Worm (Caenorhabditis elegans) whole organism, L4 larva: ENCODE results near the gene C05D12.1.

Experiments used
- F10B5.3 ChIP-seq: sonication (generic microtip); optimal IDR thresholded peaks from 2 replicates; lab custom pipeline; 2016; ENCODE audit warnings: mild to moderate bottlenecking, missing genetic modification characterization, missing compliant biosample characterization
- F37D6.2 ChIP-seq: sonication (generic microtip); optimal IDR thresholded peaks from 2 replicates; lab custom pipeline; 2016; ENCODE audit warnings: mild to moderate bottlenecking, missing genetic modification characterization, missing compliant biosample characterization
- T20F7.1 ChIP-seq: fragments of 200-800 bp; sonication (Bioruptor generic); optimal IDR thresholded peaks from 2 replicates; lab custom pipeline; 2018; ENCODE audit warnings: mild to moderate bottlenecking, missing genetic modification characterization, missing compliant biosample characterization
- T26A8.4 ChIP-seq: fragments of 200-800 bp; sonication (Bioruptor generic); IDR thresholded peaks from 2 replicates; pipeline ENCODE4 v1.3.6; 2022; ENCODE audit warnings: missing genetic modification characterization, missing compliant biosample characterization
- Y105C5A.15 ChIP-seq: fragments of 200-800 bp; sonication (Bioruptor generic); IDR thresholded peaks from 2 replicates; pipeline ENCODE4 v1.3.6; 2022; ENCODE audit warnings: missing genetic modification characterization, missing compliant biosample characterization
- Y75B8A.6 ChIP-seq: fragments of 200-800 bp; sonication (Bioruptor generic); IDR thresholded peaks from 2 replicates; pipeline ENCODE4 v1.3.6; 2022; ENCODE audit warnings: missing genetic modification reagents, missing genetic modification characterization, missing compliant biosample characterization
- ZK546.5 ChIP-seq, 2 experiments: sonication (generic microtip); optimal IDR thresholded peaks; 2 replicates each; lab custom pipeline; 2017; ENCODE audit warnings: missing biosample characterization in 2 of 2, missing genetic modification characterization in 2 of 2
- aly-2 ChIP-seq: sonication (generic microtip); optimal IDR thresholded peaks from 2 replicates; lab custom pipeline; 2018; ENCODE audit warnings: missing biosample characterization, missing genetic modification characterization
- arid-1 ChIP-seq: fragments of 200-800 bp; sonication (Bioruptor generic); conservative IDR thresholded peaks from 2 replicates; pipeline ENCODE4 v1.3.6; 2022; ENCODE audit warnings: missing genetic modification reagents, missing genetic modification characterization, missing compliant biosample characterization
- attf-4 ChIP-seq: sonication (generic microtip); optimal IDR thresholded peaks from 3 replicates; lab custom pipeline; 2017; ENCODE audit warnings: missing biosample characterization, missing genetic modification characterization
- ceh-32 ChIP-seq: sonication (generic microtip); optimal IDR thresholded peaks from 2 replicates; lab custom pipeline; 2016; ENCODE audit warnings: mild to moderate bottlenecking, missing genetic modification characterization, missing compliant biosample characterization; ENCODE audit not compliant: poor library complexity
- ceh-44 ChIP-seq: fragments of 200-800 bp; sonication (Bioruptor generic); IDR thresholded peaks from 2 replicates; pipeline ENCODE4 v1.3.6; 2022; ENCODE audit warnings: missing genetic modification reagents, missing genetic modification characterization, missing compliant biosample characterization
- ceh-62 ChIP-seq: sonication (generic microtip); optimal IDR thresholded peaks from 2 replicates; lab custom pipeline; 2017; ENCODE audit warnings: missing biosample characterization, missing genetic modification characterization
- ces-1 ChIP-seq: fragments of 150-350 bp; sonication (generic microtip); optimal IDR thresholded peaks from 4 replicates; lab custom pipeline; 2014; ENCODE audit warnings: missing biosample characterization, missing genetic modification reagents, missing genetic modification characterization
- ctbp-1 ChIP-seq: fragments of 200-800 bp; sonication (Bioruptor generic); IDR thresholded peaks from 2 replicates; pipeline ENCODE4 v1.3.6; 2022; ENCODE audit warnings: missing genetic modification reagents, missing genetic modification characterization, missing compliant biosample characterization
- daf-12 ChIP-seq: fragments of 150-350 bp; optimal IDR thresholded peaks from 2 replicates; lab custom pipeline; 2014; ENCODE audit warnings: missing biosample characterization, missing genetic modification reagents, missing genetic modification characterization
- daf-16 ChIP-seq, 3 experiments: sonication (generic microtip); optimal IDR thresholded peaks; 2 replicates each; lab custom pipeline; 2016 to 2017; ENCODE audit warnings: missing genetic modification characterization in 3 of 3, missing genetic modification reagents in 3 of 3, mild to moderate bottlenecking in 2 of 3, missing compliant biosample characterization in 2 of 3, missing biosample characterization in 1 of 3, moderate library complexity in 1 of 3
- daf-8 ChIP-seq: fragments of 200-800 bp; sonication (Bioruptor generic); IDR thresholded peaks from 2 replicates; pipeline ENCODE4 v1.3.6; 2022; ENCODE audit warnings: missing genetic modification characterization, missing compliant biosample characterization
- duxl-1 ChIP-seq: sonication (generic microtip); optimal IDR thresholded peaks from 2 replicates; lab custom pipeline; 2016; ENCODE audit warnings: mild to moderate bottlenecking, missing genetic modification characterization, moderate library complexity, missing compliant biosample characterization; ENCODE audit not compliant: poor library complexity
- egl-27 ChIP-seq: sonication (generic microtip); optimal IDR thresholded peaks from 3 replicates; lab custom pipeline; 2017; ENCODE audit warnings: missing biosample characterization, missing genetic modification reagents, missing genetic modification characterization
- egl-43 ChIP-seq: fragments of 200-800 bp; sonication (Bioruptor generic); IDR thresholded peaks from 2 replicates; pipeline ENCODE4 v1.3.6; 2022; ENCODE audit warnings: missing genetic modification reagents, missing genetic modification characterization, missing compliant biosample characterization
- fkh-10 ChIP-seq: fragments of 150-350 bp; optimal IDR thresholded peaks from 2 replicates; lab custom pipeline; 2014; ENCODE audit warnings: missing biosample characterization, missing genetic modification reagents, missing genetic modification characterization
- hlh-11 ChIP-seq: fragments of 200-800 bp; sonication (Bioruptor generic); optimal IDR thresholded peaks from 2 replicates; lab custom pipeline; 2018; ENCODE audit warnings: mild to moderate bottlenecking, missing genetic modification characterization, missing compliant biosample characterization
- hmg-1.1 ChIP-seq: fragments of 200-800 bp; sonication (Bioruptor generic); IDR thresholded peaks from 2 replicates; pipeline ENCODE4 v1.3.6; 2022; ENCODE audit warnings: missing genetic modification reagents, missing genetic modification characterization, missing compliant biosample characterization
- jun-1 ChIP-seq: fragments of 150-350 bp; optimal IDR thresholded peaks from 2 replicates; lab custom pipeline; 2014; ENCODE audit warnings: missing biosample characterization, missing genetic modification reagents, missing genetic modification characterization
- lin-15B ChIP-seq: fragments of 150-350 bp; sonication (generic microtip); optimal IDR thresholded peaks from 3 replicates; lab custom pipeline; 2014; ENCODE audit warnings: missing biosample characterization, missing genetic modification characterization
- lin-38 ChIP-seq: fragments of 200-800 bp; sonication (Bioruptor generic); IDR thresholded peaks from 2 replicates; pipeline ENCODE4 v1.3.6; 2022; ENCODE audit warnings: missing genetic modification reagents, missing genetic modification characterization, missing compliant biosample characterization
- lsy-2 ChIP-seq, 2 experiments: fragments of 150-350 bp in 1 of 2; sonication (generic microtip) in 1 of 2; optimal IDR thresholded peaks; 2 replicates each; lab custom pipeline; 2014 to 2017; ENCODE audit warnings: missing biosample characterization in 2 of 2, missing genetic modification characterization in 2 of 2
- madf-9 ChIP-seq: fragments of 200-800 bp; sonication (Bioruptor generic); conservative IDR thresholded peaks from 2 replicates; pipeline ENCODE4 v1.3.6; 2022; ENCODE audit warnings: missing genetic modification reagents, missing genetic modification characterization, missing compliant biosample characterization
- mdt-29 ChIP-seq: fragments of 200-800 bp; sonication (Bioruptor generic); IDR thresholded peaks from 2 replicates; pipeline ENCODE4 v1.3.6; 2022; ENCODE audit warnings: missing genetic modification reagents, missing genetic modification characterization, missing compliant biosample characterization
- mes-2 ChIP-seq: sonication (generic microtip); optimal IDR thresholded peaks from 2 replicates; lab custom pipeline; 2016; ENCODE audit warnings: missing genotype, mild to moderate bottlenecking, missing genetic modification characterization, missing compliant biosample characterization; ENCODE audit not compliant: poor library complexity, severe bottlenecking
- nhr-11 ChIP-seq: fragments of 150-350 bp; optimal IDR thresholded peaks from 2 replicates; lab custom pipeline; 2014; ENCODE audit warnings: missing biosample characterization, missing genetic modification characterization
- nhr-111 ChIP-seq: fragments of 200-800 bp; sonication (Bioruptor generic); optimal IDR thresholded peaks from 2 replicates; lab custom pipeline; 2018; ENCODE audit warnings: mild to moderate bottlenecking, missing genetic modification characterization, missing compliant biosample characterization
- nhr-237 ChIP-seq: sonication (generic microtip); optimal IDR thresholded peaks from 2 replicates; lab custom pipeline; 2017; ENCODE audit warnings: missing biosample characterization, missing genetic modification characterization
- nhr-28 ChIP-seq: fragments of 150-350 bp; optimal IDR thresholded peaks from 2 replicates; lab custom pipeline; 2014; ENCODE audit warnings: missing biosample characterization, missing genetic modification characterization
- nhr-6 ChIP-seq: fragments of 150-350 bp; optimal IDR thresholded peaks from 2 replicates; lab custom pipeline; 2014; ENCODE audit warnings: missing biosample characterization, missing genetic modification characterization
- nhr-77 ChIP-seq: fragments of 150-350 bp; optimal IDR thresholded peaks from 2 replicates; lab custom pipeline; 2014; ENCODE audit warnings: missing biosample characterization, missing genetic modification characterization
- pha-4 ChIP-seq, 2 experiments: fragments of 150-350 bp in 1 of 2; fragments of 200-800 bp in 1 of 2; sonication (Bioruptor generic) in 1 of 2; IDR thresholded peaks in 1 of 2; optimal IDR thresholded peaks in 1 of 2; 2 replicates each; pipeline versions ENCODE4 v1.3.6 to Lab custom; 2014 to 2022; ENCODE audit warnings: missing genetic modification characterization in 2 of 2, missing genetic modification reagents in 2 of 2, missing biosample characterization in 1 of 2, missing compliant biosample characterization in 1 of 2
- pqm-1 ChIP-seq: sonication (generic microtip); optimal IDR thresholded peaks from 2 replicates; lab custom pipeline; 2017; ENCODE audit warnings: missing biosample characterization, missing genetic modification characterization
- rbr-2 ChIP-seq: sonication (generic microtip); optimal IDR thresholded peaks from 2 replicates; lab custom pipeline; 2016; ENCODE audit warnings: missing genotype, missing genetic modification characterization, missing compliant biosample characterization
- sdz-12 ChIP-seq: fragments of 200-800 bp; sonication (Bioruptor generic); optimal IDR thresholded peaks from 2 replicates; lab custom pipeline; 2018; ENCODE audit warnings: mild to moderate bottlenecking, missing genetic modification characterization, missing compliant biosample characterization
- skn-1 ChIP-seq: fragments of 150-350 bp; optimal IDR thresholded peaks from 2 replicates; lab custom pipeline; 2014; ENCODE audit warnings: missing biosample characterization, missing genetic modification characterization
- snpc-1.2 ChIP-seq: fragments of 200-800 bp; sonication (Bioruptor generic); IDR thresholded peaks from 2 replicates; pipeline ENCODE4 v1.3.6; 2022; ENCODE audit warnings: missing genetic modification reagents, missing genetic modification characterization, missing compliant biosample characterization
- tag-97 ChIP-seq: fragments of 200-800 bp; sonication (Bioruptor generic); IDR thresholded peaks from 2 replicates; pipeline ENCODE4 v1.3.6; 2022; ENCODE audit warnings: missing genetic modification characterization, missing compliant biosample characterization
- unc-39 ChIP-seq: sonication (generic microtip); optimal IDR thresholded peaks from 2 replicates; lab custom pipeline; 2017; ENCODE audit warnings: missing biosample characterization, missing genetic modification characterization
- vab-7 ChIP-seq: fragments of 200-800 bp; sonication (Bioruptor generic); IDR thresholded peaks from 2 replicates; pipeline ENCODE4 v1.3.6; 2022; ENCODE audit warnings: missing genetic modification reagents, missing genetic modification characterization, missing compliant biosample characterization
- zfp-3 ChIP-seq: fragments of 200-800 bp; sonication (Bioruptor generic); conservative IDR thresholded peaks from 2 replicates; pipeline ENCODE4 v1.3.6; 2022; ENCODE audit warnings: missing genetic modification reagents, missing genetic modification characterization, missing compliant biosample characterization
- zip-11 ChIP-seq: fragments of 200-800 bp; sonication (Bioruptor generic); IDR thresholded peaks from 2 replicates; pipeline ENCODE4 v1.3.6; 2022; ENCODE audit warnings: missing genetic modification characterization, missing compliant biosample characterization
- zip-2 ChIP-seq: fragments of 150-350 bp; optimal IDR thresholded peaks from 2 replicates; lab custom pipeline; 2014; ENCODE audit warnings: missing biosample characterization, missing genetic modification characterization
- ztf-7 ChIP-seq: fragments of 150-350 bp; optimal IDR thresholded peaks from 2 replicates; lab custom pipeline; 2014; ENCODE audit warnings: missing biosample characterization, missing genetic modification characterization

Gene C05D12.1

ce11 chrII:11376598-11377108 is 38.9 kb downstream of the C05D12.1 start (continued):
- peak; percentile 80 for TF ChIP-seq mes-2 (tag; lab: Kevin White, UChicago)
- TF ChIP-seq zip-2 (tag; lab: Kevin White, UChicago): no peak
- peak in 1 of 2 experiments; percentile 60 for TF ChIP-seq lsy-2 (tag; optimal IDR thresholded peaks at IDR 0.05; lab: Kevin White, UChicago)
- peak; percentile 82; the same call in 1 of the 2 replicates for TF ChIP-seq Y75B8A.6
- TF ChIP-seq nhr-6 (tag; lab: Kevin White, UChicago): no peak
- TF ChIP-seq snpc-1.2 (GFP tag; lab: Robert Waterston, UW): peak; percentile 86
- 0 out of 2 replicates have a peak, but pooled peaks have one; percentile 55 for TF ChIP-seq ceh-44 (GFP tag; lab: Robert Waterston, UW)
- TF ChIP-seq ZK546.5 (tag; optimal IDR thresholded peaks at IDR 0.05; lab: Kevin White, UChicago): no peak
- no peak for TF ChIP-seq nhr-77 (tag; lab: Kevin White, UChicago)
- TF ChIP-seq arid-1 (GFP tag; lab: Robert Waterston, UW): peak; percentile 81
- TF ChIP-seq ztf-7 (tag; lab: Kevin White, UChicago): no peak
- TF ChIP-seq jun-1 (tag; lab: Kevin White, UChicago): no peak
- no peak for TF ChIP-seq sdz-12 (GFP tag; lab: Kevin White, UChicago)
- TF ChIP-seq daf-16 (GFP tag; optimal IDR thresholded peaks at IDR 0.05; lab: Kevin White, UChicago): peak; percentile 69 to 82
- TF ChIP-seq daf-16 (tag; optimal IDR thresholded peaks at IDR 0.05; lab: Kevin White, UChicago): peak; percentile 88
- peak; percentile 88 for TF ChIP-seq mdt-29
- TF ChIP-seq T20F7.1 (GFP tag; lab: Kevin White, UChicago): peak; percentile 63
- peak; percentile 89 for TF ChIP-seq lin-38
- no peak for TF ChIP-seq aly-2 (tag; lab: Kevin White, UChicago)
- peak; percentile 66 for TF ChIP-seq pha-4 (GFP tag; IDR thresholded peaks at IDR 0.05; lab: Robert Waterston, UW)
- TF ChIP-seq pha-4 (tag; optimal IDR thresholded peaks at IDR 0.05; lab: Kevin White, UChicago): no peak
- no peak for TF ChIP-seq F37D6.2 (tag; lab: Kevin White, UChicago)
- TF ChIP-seq unc-39 (tag; lab: Kevin White, UChicago): no peak
- no peak for TF ChIP-seq egl-27 (tag; lab: Kevin White, UChicago)
- no peak for TF ChIP-seq daf-12 (tag; lab: Kevin White, UChicago)
- 0 out of 2 replicates have a peak, but pooled peaks have one; percentile 48 for TF ChIP-seq madf-9 (GFP tag; lab: Robert Waterston, UW)
- TF ChIP-seq Y105C5A.15: peak; percentile 79; the same call in 1 of the 2 replicates
- peak; percentile 30 for TF ChIP-seq lin-15B (tag; lab: Kevin White, UChicago)
- no peak for TF ChIP-seq ceh-32 (tag; lab: Kevin White, UChicago)
- TF ChIP-seq ceh-62 (tag; lab: Kevin White, UChicago): no peak
- TF ChIP-seq skn-1 (tag; lab: Kevin White, UChicago): no peak
- no peak for TF ChIP-seq nhr-237 (tag; lab: Kevin White, UChicago)
- TF ChIP-seq zip-11: no peak
- peak; percentile 60 for TF ChIP-seq hlh-11
- TF ChIP-seq nhr-28: no peak
- peak; percentile 81 for TF ChIP-seq egl-43
- peak; percentile 27 for TF ChIP-seq pqm-1 (tag; lab: Kevin White, UChicago)
- 0 out of 2 replicates have a peak, but pooled peaks have one; percentile 34 for TF ChIP-seq hmg-1.1 (GFP tag; lab: Robert Waterston, UW)
- no peak for TF ChIP-seq tag-97 (GFP tag; lab: Robert Waterston, UW)
- TF ChIP-seq daf-8 (GFP tag; lab: Robert Waterston, UW): no peak
- TF ChIP-seq vab-7 (GFP tag; lab: Robert Waterston, UW): no peak
- TF ChIP-seq duxl-1 (tag; lab: Kevin White, UChicago): peak; percentile 89
- TF ChIP-seq rbr-2 (tag; lab: Kevin White, UChicago): peak; percentile 41
- TF ChIP-seq fkh-10 (GFP tag; lab: Kevin White, UChicago): no peak
- TF ChIP-seq ctbp-1 (GFP tag; lab: Robert Waterston, UW): peak; percentile 33; the same call in 1 of the 2 replicates
- TF ChIP-seq ces-1 (GFP tag; lab: Kevin White, UChicago): no peak
- peak; percentile 58 for TF ChIP-seq F10B5.3 (tag; lab: Kevin White, UChicago)
- no peak for TF ChIP-seq nhr-11 (tag; lab: Kevin White, UChicago)
- TF ChIP-seq attf-4 (tag; lab: Kevin White, UChicago): no peak
- TF ChIP-seq T26A8.4: peak; percentile 92
- TF ChIP-seq zfp-3 (GFP tag; lab: Robert Waterston, UW): peak; percentile 87; the same call in 1 of the 2 replicates
- TF ChIP-seq nhr-111 (GFP tag; lab: Kevin White, UChicago): peak; percentile 74
